Worm (Caenorhabditis elegans) whole organism, young adult: Measurements from ENCODE around the gene Y7A9D.1.

ENCODE experiments used
- B0019.2 ChIP-seq: fragments of 200-800 bp; sonication (Bioruptor generic); conservative IDR thresholded peaks from 2 replicates; pipeline ENCODE4 v1.3.6; 2022; ENCODE audit warnings: missing genetic modification reagents, missing genetic modification characterization, missing compliant biosample characterization
- F52B5.7 ChIP-seq: sonication (generic microtip); optimal IDR thresholded peaks from 2 replicates; lab custom pipeline; 2016; ENCODE audit warnings: mild to moderate bottlenecking, missing genetic modification characterization, missing compliant biosample characterization
- cebp-1 ChIP-seq, 2 experiments: fragments of 200-800 bp in 1 of 2; sonication (Bioruptor generic) in 1 of 2; sonication (generic microtip) in 1 of 2; IDR thresholded peaks in 1 of 2; optimal IDR thresholded peaks in 1 of 2; 2 replicates each; pipeline versions ENCODE4 v1.3.6 to Lab custom; 2017 to 2022; ENCODE audit warnings: missing compliant biosample characterization in 2 of 2, missing genetic modification characterization in 2 of 2, mild to moderate bottlenecking in 1 of 2, missing genetic modification reagents in 1 of 2, moderate library complexity in 1 of 2
- chd-7 ChIP-seq: sonication (generic microtip); optimal IDR thresholded peaks from 2 replicates; lab custom pipeline; 2016; ENCODE audit warnings: mild to moderate bottlenecking, missing genetic modification characterization, moderate library complexity, missing compliant biosample characterization
- die-1 ChIP-seq: sonication (generic microtip); optimal IDR thresholded peaks from 2 replicates; lab custom pipeline; 2016; ENCODE audit warnings: missing genotype, mild to moderate bottlenecking, missing genetic modification characterization, missing compliant biosample characterization
- ets-4 ChIP-seq: fragments of 200-800 bp; sonication (Bioruptor generic); optimal IDR thresholded peaks from 2 replicates; lab custom pipeline; 2018; ENCODE audit warnings: mild to moderate bottlenecking, missing genetic modification characterization, missing compliant biosample characterization
- hrde-1 ChIP-seq: sonication (generic microtip); optimal IDR thresholded peaks from 2 replicates; lab custom pipeline; 2016; ENCODE audit warnings: missing genetic modification characterization, mild to moderate bottlenecking, missing compliant biosample characterization, moderate library complexity, missing genotype, missing genetic modification reagents, borderline replicate concordance
- nhr-27 ChIP-seq: fragments of 200-800 bp; sonication (Bioruptor generic); optimal IDR thresholded peaks from 2 replicates; lab custom pipeline; 2018; ENCODE audit warnings: mild to moderate bottlenecking, missing genetic modification characterization, moderate library complexity, missing compliant biosample characterization
- pha-4 ChIP-seq: fragments of 150-350 bp; sonication (generic microtip); optimal IDR thresholded peaks from 2 replicates; lab custom pipeline; 2014; ENCODE audit warnings: missing biosample characterization, missing genetic modification reagents, missing genetic modification characterization
- unc-62 ChIP-seq: fragments of 150-350 bp; optimal IDR thresholded peaks from 2 replicates; lab custom pipeline; 2014; ENCODE audit warnings: missing biosample characterization, missing genetic modification reagents, missing genetic modification characterization

DNA sequence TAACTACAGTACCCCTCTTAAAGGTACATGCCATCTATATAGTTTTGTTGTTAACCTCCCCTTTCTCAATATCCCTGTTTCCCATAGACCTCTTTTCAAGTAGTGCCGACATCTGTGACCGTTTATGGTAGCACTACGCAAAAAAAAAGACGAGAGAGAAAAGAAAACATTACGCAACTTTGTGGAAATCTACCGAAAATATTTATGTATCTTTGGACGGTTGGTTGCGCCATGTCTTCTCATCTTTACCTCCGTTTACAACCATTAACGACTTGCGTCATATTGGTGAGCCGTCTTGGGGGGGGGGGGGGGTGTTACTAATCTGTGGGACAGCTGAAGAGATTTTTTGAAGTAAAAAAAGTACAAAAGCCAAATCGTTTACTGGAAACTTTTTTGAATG is 9.5 kb upstream of the Y7A9D.1 start:
- no peak for TF ChIP-seq ets-4 (GFP tag; lab: Kevin White, UChicago)
- TF ChIP-seq unc-62, result no peak
- TF ChIP-seq chd-7, result no peak
- no peak for TF ChIP-seq pha-4 (tag; lab: Kevin White, UChicago)
- no peak for TF ChIP-seq cebp-1 (GFP tag; IDR thresholded peaks at IDR 0.05; lab: Robert Waterston, UW)
- TF ChIP-seq cebp-1 (tag; optimal IDR thresholded peaks at IDR 0.05; lab: Kevin White, UChicago), result no peak
- no peak for TF ChIP-seq B0019.2 (GFP tag; lab: Robert Waterston, UW)
- no peak for TF ChIP-seq nhr-27
- TF ChIP-seq hrde-1 (tag; lab: Kevin White, UChicago), result no peak
- TF ChIP-seq F52B5.7, result no peak
- no peak for TF ChIP-seq die-1 (tag; lab: Kevin White, UChicago)
